Fruit fly (Drosophila melanogaster) whole organism, wandering third instar larva: Measurements from ENCODE around the gene Cpr62Ba.

Source experiments
- Abd-B ChIP-seq: fragments of >200 bp; optimal IDR thresholded peaks from 2 replicates; lab custom pipeline; 2017; ENCODE audit warnings: missing biosample characterization, missing genetic modification characterization
- Dfd ChIP-seq: fragments of >200 bp; optimal IDR thresholded peaks from 2 replicates; lab custom pipeline; 2017; ENCODE audit warnings: missing biosample characterization, missing genetic modification characterization
- brk ChIP-seq: fragments of 200-800 bp; sonication (Bioruptor generic); optimal IDR thresholded peaks from 2 replicates; lab custom pipeline; 2016; ENCODE audit warnings: missing biosample characterization, mild to moderate bottlenecking, missing genetic modification characterization
- dl ChIP-seq, 2 experiments: fragments of 175-275, 200-275 bp in 1 of 2; fragments of 200-275 bp in 1 of 2; sonication (Bioruptor generic); optimal IDR thresholded peaks; lab custom pipeline; 2018; ENCODE audit warnings: mild to moderate bottlenecking in 2 of 2, missing biosample characterization in 2 of 2, missing genetic modification characterization in 2 of 2, moderate library complexity in 2 of 2; ENCODE audit not compliant: partially characterized antibody in 2 of 2, insufficient read depth in 1 of 2
- ey ChIP-seq: fragments of 200-800 bp; sonication (Bioruptor generic); optimal IDR thresholded peaks from 2 replicates; lab custom pipeline; 2016; ENCODE audit warnings: missing biosample characterization, missing genetic modification characterization
- foxo ChIP-seq, 2 experiments: fragments of 200-800 bp; sonication (Bioruptor generic); optimal IDR thresholded peaks; 2 replicates in 1 of 2; 3 replicates in 1 of 2; lab custom pipeline; 2016 to 2017; ENCODE audit warnings: missing biosample characterization in 2 of 2, missing genetic modification characterization in 2 of 2
- lola ChIP-seq: fragments of >200 bp; optimal IDR thresholded peaks from 2 replicates; lab custom pipeline; 2017; ENCODE audit warnings: missing biosample characterization, missing genetic modification characterization

- TF ChIP-seq lola (GFP tag; lab: Kevin White, UChicago) (no peak), Dfd (GFP tag; lab: Kevin White, UChicago) (no peak), brk (GFP tag; lab: Kevin White, UChicago) (no peak), Abd-B (GFP tag; lab: Kevin White, UChicago) (no peak), foxo (GFP tag; optimal IDR thresholded peaks at IDR 0.05; lab: Kevin White, UChicago) (no peak), ey (GFP tag; lab: Kevin White, UChicago) (no peak), dl (GFP tag; optimal IDR thresholded peaks at IDR 0.05; lab: Kevin White, UChicago; ENCODE audit: insufficient read depth in 1 of 2, partially characterized antibody in 2 of 2) (no peak)
Observed at dm6 chr3L:1835064-1835463, 3.5 kb upstream of the Cpr62Ba start, which contains the start of gene Cpr62Bb.
